Worm (Caenorhabditis elegans): ENCODE measurements around the gene F13H8.6.

Gene F13H8.6

ce11 chrII:6257220-6257877, 29.4 kb downstream of the F13H8.6 start:
- TF ChIP-seq nhr-25 (tag; optimal IDR thresholded peaks at IDR 0.05) (peak; percentile 2), R02D3.7 (tag; optimal IDR thresholded peaks at IDR 0.05) (no peak), nhr-43 (tag; optimal IDR thresholded peaks at IDR 0.05; ENCODE audit: poor library complexity, severe bottlenecking) (peak; percentile 26)

ce11 chrII:6256024-6256423, 30.7 kb downstream of the F13H8.6 start, which contains the start of gene F13H8.5:
F13H8.5 (minus strand) TSS chrII:6256124.
- TF ChIP-seq fkh-2 (tag; optimal IDR thresholded peaks at IDR 0.05) (no peak), unc-39 (tag; optimal IDR thresholded peaks at IDR 0.05) (no peak), nhr-77 (tag; optimal IDR thresholded peaks at IDR 0.05) (no peak), nhr-28 (tag; optimal IDR thresholded peaks at IDR 0.05) (no peak), jun-1 (tag; optimal IDR thresholded peaks at IDR 0.05) (no peak), fos-1 (tag; optimal IDR thresholded peaks at IDR 0.05) (no peak), pqm-1 (tag; optimal IDR thresholded peaks at IDR 0.05) (no peak), ztf-4 (tag; optimal IDR thresholded peaks at IDR 0.05) (no peak), hmg-11 (tag; optimal IDR thresholded peaks at IDR 0.05) (no peak), mdl-1 (tag; optimal IDR thresholded peaks at IDR 0.05) (no peak), egl-27 (tag; optimal IDR thresholded peaks at IDR 0.05) (no peak), ZK546.5 (tag; optimal IDR thresholded peaks at IDR 0.05) (no peak), nhr-43 (tag; optimal IDR thresholded peaks at IDR 0.05; ENCODE audit: poor library complexity, severe bottlenecking) (no peak)

- TF ChIP-seq aly-2 (tag; optimal IDR thresholded peaks at IDR 0.05) (peak; percentile 14), elt-3 (tag; optimal IDR thresholded peaks at IDR 0.05) (no peak)
Observed at ce11 chrII:6252707-6253106, 34.1 kb downstream of the F13H8.6 start.

- TF ChIP-seq fos-1 (tag; optimal IDR thresholded peaks at IDR 0.05) (no peak), snpc-4 (tag; optimal IDR thresholded peaks at IDR 0.05) (peak; percentile 79), zag-1 (tag; optimal IDR thresholded peaks at IDR 0.05) (no peak), fkh-2 (tag; optimal IDR thresholded peaks at IDR 0.05) (no peak), nhr-25 (tag; optimal IDR thresholded peaks at IDR 0.05) (peak; percentile 88), nhr-77 (tag; optimal IDR thresholded peaks at IDR 0.05) (no peak), ztf-11 (tag; optimal IDR thresholded peaks at IDR 0.05) (no peak), mml-1 (tag; optimal IDR thresholded peaks at IDR 0.05) (no peak), daf-12 (tag; optimal IDR thresholded peaks at IDR 0.05) (no peak), aly-2 (tag; optimal IDR thresholded peaks at IDR 0.05) (no peak), elt-2 (tag; optimal IDR thresholded peaks at IDR 0.05) (peak; percentile 51), ceh-9 (tag; optimal IDR thresholded peaks at IDR 0.05) (no peak), nhr-12 (tag; optimal IDR thresholded peaks at IDR 0.05) (no peak), tbx-2 (tag; optimal IDR thresholded peaks at IDR 0.05) (no peak), jun-1 (tag; optimal IDR thresholded peaks at IDR 0.05) (peak; percentile 18), R02D3.7 (tag; optimal IDR thresholded peaks at IDR 0.05) (peak; percentile 20), nhr-43 (tag; optimal IDR thresholded peaks at IDR 0.05; ENCODE audit: poor library complexity, severe bottlenecking) (peak; percentile 53), eor-1 (tag; optimal IDR thresholded peaks at IDR 0.05) (no peak), nhr-76 (tag; optimal IDR thresholded peaks at IDR 0.05) (no peak), mdl-1 (tag; optimal IDR thresholded peaks at IDR 0.05) (no peak), lin-15B (tag; optimal IDR thresholded peaks at IDR 0.05) (peak; percentile 84), nfya-1 (tag; optimal IDR thresholded peaks at IDR 0.05; ENCODE audit: insufficient read depth) (peak; percentile 90), skn-1 (tag; optimal IDR thresholded peaks at IDR 0.05) (peak; percentile 72), nhr-28 (tag; optimal IDR thresholded peaks at IDR 0.05) (no peak), ceh-28 (tag; optimal IDR thresholded peaks at IDR 0.05) (peak; percentile 53), egl-5 (tag; optimal IDR thresholded peaks at IDR 0.05) (peak; percentile 89), nhr-11 (tag; optimal IDR thresholded peaks at IDR 0.05) (peak; percentile 53), fkh-10 (GFP tag; optimal IDR thresholded peaks at IDR 0.05) (no peak), ztf-4 (tag; optimal IDR thresholded peaks at IDR 0.05) (no peak), nhr-23 (tag; optimal IDR thresholded peaks at IDR 0.05) (peak; percentile 77), unc-62 (GFP tag; optimal IDR thresholded peaks at IDR 0.05) (no peak), elt-3 (tag; optimal IDR thresholded peaks at IDR 0.05) (peak in 1 of 3 experiments; percentile 4), pqm-1 (tag; optimal IDR thresholded peaks at IDR 0.05) (peak; percentile 11), hmg-11 (tag; optimal IDR thresholded peaks at IDR 0.05) (peak; percentile 71), pha-4 (tag; optimal IDR thresholded peaks at IDR 0.05) (peak; percentile 94), elt-1 (tag; optimal IDR thresholded peaks at IDR 0.05) (no peak), ceh-82 (tag; optimal IDR thresholded peaks at IDR 0.05) (peak; percentile 6), nhr-67 (tag; optimal IDR thresholded peaks at IDR 0.05) (no peak), lsy-12 (tag; optimal IDR thresholded peaks at IDR 0.05) (no peak), ama-1 (optimal IDR thresholded peaks at IDR 0.05) (peak; percentile 76), unc-39 (tag; optimal IDR thresholded peaks at IDR 0.05) (no peak), nhr-237 (tag; optimal IDR thresholded peaks at IDR 0.05) (no peak)
Observed at ce11 chrII:6250782-6251461, 35.8 kb downstream of the F13H8.6 start, which contains the start of gene phb-2. phb-2 (plus strand) TSS chrII:6251411.

All from whole organism, L3 larva.